Worm (Caenorhabditis elegans) whole organism, L4 larva: ENCODE data around the gene fipr-21.

Experiments
- F10B5.3 ChIP-seq: sonication (generic microtip); optimal IDR thresholded peaks from 2 replicates; lab custom pipeline; 2016; ENCODE audit warnings: mild to moderate bottlenecking, missing genetic modification characterization, missing compliant biosample characterization
- T20F7.1 ChIP-seq: fragments of 200-800 bp; sonication (Bioruptor generic); optimal IDR thresholded peaks from 2 replicates; lab custom pipeline; 2018; ENCODE audit warnings: mild to moderate bottlenecking, missing genetic modification characterization, missing compliant biosample characterization
- Y105C5A.15 ChIP-seq: fragments of 200-800 bp; sonication (Bioruptor generic); IDR thresholded peaks from 2 replicates; pipeline ENCODE4 v1.3.6; 2022; ENCODE audit warnings: missing genetic modification characterization, missing compliant biosample characterization
- Y48G9A.11 ChIP-seq: fragments of 200-800 bp; sonication (Bioruptor generic); IDR thresholded peaks from 2 replicates; pipeline ENCODE4 v1.3.6; 2022; ENCODE audit warnings: missing genetic modification reagents, missing genetic modification characterization, missing compliant biosample characterization
- Y75B8A.6 ChIP-seq: fragments of 200-800 bp; sonication (Bioruptor generic); IDR thresholded peaks from 2 replicates; pipeline ENCODE4 v1.3.6; 2022; ENCODE audit warnings: missing genetic modification reagents, missing genetic modification characterization, missing compliant biosample characterization
- ZK337.2 ChIP-seq: fragments of 200-800 bp; sonication (Bioruptor generic); IDR thresholded peaks from 2 replicates; pipeline ENCODE4 v1.3.6; 2022; ENCODE audit warnings: missing genetic modification reagents, missing genetic modification characterization, missing compliant biosample characterization
- ZK546.5 ChIP-seq, 2 experiments: sonication (generic microtip); optimal IDR thresholded peaks; 2 replicates each; lab custom pipeline; 2017; ENCODE audit warnings: missing biosample characterization in 2 of 2, missing genetic modification characterization in 2 of 2
- ceh-28 ChIP-seq: fragments of 150-350 bp; optimal IDR thresholded peaks from 2 replicates; lab custom pipeline; 2014; ENCODE audit warnings: missing biosample characterization, missing genetic modification reagents, missing genetic modification characterization
- ceh-44 ChIP-seq: fragments of 200-800 bp; sonication (Bioruptor generic); IDR thresholded peaks from 2 replicates; pipeline ENCODE4 v1.3.6; 2022; ENCODE audit warnings: missing genetic modification reagents, missing genetic modification characterization, missing compliant biosample characterization
- ceh-62 ChIP-seq: sonication (generic microtip); optimal IDR thresholded peaks from 2 replicates; lab custom pipeline; 2017; ENCODE audit warnings: missing biosample characterization, missing genetic modification characterization
- ces-1 ChIP-seq: fragments of 150-350 bp; sonication (generic microtip); optimal IDR thresholded peaks from 4 replicates; lab custom pipeline; 2014; ENCODE audit warnings: missing biosample characterization, missing genetic modification reagents, missing genetic modification characterization
- daf-16 ChIP-seq, 3 experiments: sonication (generic microtip); optimal IDR thresholded peaks; 2 replicates each; lab custom pipeline; 2016 to 2017; ENCODE audit warnings: missing genetic modification characterization in 3 of 3, missing genetic modification reagents in 3 of 3, mild to moderate bottlenecking in 2 of 3, missing compliant biosample characterization in 2 of 3, missing biosample characterization in 1 of 3, moderate library complexity in 1 of 3
- daf-19 ChIP-seq: fragments of 200-800 bp; sonication (Bioruptor generic); conservative IDR thresholded peaks from 2 replicates; pipeline ENCODE4 v1.3.6; 2022; ENCODE audit warnings: missing genetic modification characterization, missing compliant biosample characterization
- daf-8 ChIP-seq: fragments of 200-800 bp; sonication (Bioruptor generic); IDR thresholded peaks from 2 replicates; pipeline ENCODE4 v1.3.6; 2022; ENCODE audit warnings: missing genetic modification characterization, missing compliant biosample characterization
- dpl-1 ChIP-seq: fragments of 150-350 bp; optimal IDR thresholded peaks from 2 replicates; lab custom pipeline; 2014; ENCODE audit warnings: missing biosample characterization, missing genetic modification reagents, missing genetic modification characterization
- egl-27 ChIP-seq: sonication (generic microtip); optimal IDR thresholded peaks from 3 replicates; lab custom pipeline; 2017; ENCODE audit warnings: missing biosample characterization, missing genetic modification reagents, missing genetic modification characterization
- egl-43 ChIP-seq: fragments of 200-800 bp; sonication (Bioruptor generic); IDR thresholded peaks from 2 replicates; pipeline ENCODE4 v1.3.6; 2022; ENCODE audit warnings: missing genetic modification reagents, missing genetic modification characterization, missing compliant biosample characterization
- fkh-10 ChIP-seq: fragments of 150-350 bp; optimal IDR thresholded peaks from 2 replicates; lab custom pipeline; 2014; ENCODE audit warnings: missing biosample characterization, missing genetic modification reagents, missing genetic modification characterization
- hlh-11 ChIP-seq: fragments of 200-800 bp; sonication (Bioruptor generic); optimal IDR thresholded peaks from 2 replicates; lab custom pipeline; 2018; ENCODE audit warnings: mild to moderate bottlenecking, missing genetic modification characterization, missing compliant biosample characterization
- hlh-30 ChIP-seq: sonication (generic microtip); optimal IDR thresholded peaks from 2 replicates; lab custom pipeline; 2017; ENCODE audit warnings: antibody characterized with exemption, mild to moderate bottlenecking, missing genetic modification characterization, missing compliant biosample characterization; ENCODE audit not compliant: insufficient read depth
- lin-38 ChIP-seq: fragments of 200-800 bp; sonication (Bioruptor generic); IDR thresholded peaks from 2 replicates; pipeline ENCODE4 v1.3.6; 2022; ENCODE audit warnings: missing genetic modification reagents, missing genetic modification characterization, missing compliant biosample characterization
- lin-39 ChIP-seq: fragments of 150-350 bp; optimal IDR thresholded peaks from 2 replicates; lab custom pipeline; 2014; ENCODE audit warnings: missing biosample characterization, missing genetic modification reagents, missing genetic modification characterization
- lsy-2 ChIP-seq, 2 experiments: fragments of 150-350 bp in 1 of 2; sonication (generic microtip) in 1 of 2; optimal IDR thresholded peaks; 2 replicates each; lab custom pipeline; 2014 to 2017; ENCODE audit warnings: missing biosample characterization in 2 of 2, missing genetic modification characterization in 2 of 2
- mdl-1 ChIP-seq, 2 experiments: fragments of 150-350 bp in 1 of 2; sonication (generic microtip) in 1 of 2; optimal IDR thresholded peaks; 2 replicates each; lab custom pipeline; 2014 to 2017; ENCODE audit warnings: missing biosample characterization in 2 of 2, missing genetic modification characterization in 2 of 2
- mxl-2 ChIP-seq: fragments of 200-800 bp; sonication (Bioruptor generic); conservative IDR thresholded peaks from 2 replicates; pipeline ENCODE4 v1.3.6; 2022; ENCODE audit warnings: missing genetic modification reagents, missing genetic modification characterization, missing compliant biosample characterization
- mxl-3 ChIP-seq: fragments of 200-800 bp; sonication (Bioruptor generic); optimal IDR thresholded peaks from 2 replicates; lab custom pipeline; 2018; ENCODE audit warnings: mild to moderate bottlenecking, missing genetic modification characterization, missing compliant biosample characterization
- nhr-10 ChIP-seq: fragments of 150-350 bp; optimal IDR thresholded peaks from 2 replicates; lab custom pipeline; 2014; ENCODE audit warnings: missing biosample characterization, missing genetic modification characterization
- nhr-102 ChIP-seq: sonication (generic microtip); optimal IDR thresholded peaks from 2 replicates; lab custom pipeline; 2016; ENCODE audit warnings: mild to moderate bottlenecking, missing genetic modification characterization, moderate library complexity, missing compliant biosample characterization
- nhr-237 ChIP-seq: sonication (generic microtip); optimal IDR thresholded peaks from 2 replicates; lab custom pipeline; 2017; ENCODE audit warnings: missing biosample characterization, missing genetic modification characterization
- nhr-6 ChIP-seq: fragments of 150-350 bp; optimal IDR thresholded peaks from 2 replicates; lab custom pipeline; 2014; ENCODE audit warnings: missing biosample characterization, missing genetic modification characterization
- nhr-76 ChIP-seq: fragments of 150-350 bp; optimal IDR thresholded peaks from 2 replicates; lab custom pipeline; 2014; ENCODE audit warnings: missing biosample characterization, missing genetic modification characterization
- pha-4 ChIP-seq, 2 experiments: fragments of 150-350 bp in 1 of 2; fragments of 200-800 bp in 1 of 2; sonication (Bioruptor generic) in 1 of 2; IDR thresholded peaks in 1 of 2; optimal IDR thresholded peaks in 1 of 2; 2 replicates each; pipeline versions ENCODE4 v1.3.6 to Lab custom; 2014 to 2022; ENCODE audit warnings: missing genetic modification characterization in 2 of 2, missing genetic modification reagents in 2 of 2, missing biosample characterization in 1 of 2, missing compliant biosample characterization in 1 of 2
- php-3 ChIP-seq: fragments of 200-800 bp; sonication (Bioruptor generic); IDR thresholded peaks from 2 replicates; pipeline ENCODE4 v1.3.6; 2022; ENCODE audit warnings: missing genetic modification reagents, missing genetic modification characterization, missing compliant biosample characterization
- pqm-1 ChIP-seq: sonication (generic microtip); optimal IDR thresholded peaks from 2 replicates; lab custom pipeline; 2017; ENCODE audit warnings: missing biosample characterization, missing genetic modification characterization
- saeg-2 ChIP-seq: fragments of 200-800 bp; sonication (Bioruptor generic); IDR thresholded peaks from 2 replicates; pipeline ENCODE4 v1.3.6; 2022; ENCODE audit warnings: missing genetic modification reagents, missing genetic modification characterization, missing compliant biosample characterization
- skn-1 ChIP-seq: fragments of 150-350 bp; optimal IDR thresholded peaks from 2 replicates; lab custom pipeline; 2014; ENCODE audit warnings: missing biosample characterization, missing genetic modification characterization
- snpc-1.2 ChIP-seq: fragments of 200-800 bp; sonication (Bioruptor generic); IDR thresholded peaks from 2 replicates; pipeline ENCODE4 v1.3.6; 2022; ENCODE audit warnings: missing genetic modification reagents, missing genetic modification characterization, missing compliant biosample characterization
- snpc-4 ChIP-seq: fragments of 150-350 bp; optimal IDR thresholded peaks from 2 replicates; lab custom pipeline; 2014; ENCODE audit warnings: missing biosample characterization, missing genetic modification characterization
- spr-1 ChIP-seq: sonication (generic microtip); optimal IDR thresholded peaks from 2 replicates; lab custom pipeline; 2016; ENCODE audit warnings: mild to moderate bottlenecking, missing genetic modification characterization, missing compliant biosample characterization
- tra-1 ChIP-seq: fragments of 200-800 bp; sonication (Bioruptor generic); IDR thresholded peaks from 2 replicates; pipeline ENCODE4 v1.3.6; 2022; ENCODE audit warnings: missing genetic modification reagents, missing genetic modification characterization, missing compliant biosample characterization
- zag-1 ChIP-seq: fragments of 150-350 bp; optimal IDR thresholded peaks from 2 replicates; lab custom pipeline; 2014; ENCODE audit warnings: missing biosample characterization, missing genetic modification characterization
- zfp-2 ChIP-seq: sonication (generic microtip); optimal IDR thresholded peaks from 2 replicates; lab custom pipeline; 2016; ENCODE audit warnings: mild to moderate bottlenecking, missing genetic modification characterization, missing compliant biosample characterization
- zfp-3 ChIP-seq: fragments of 200-800 bp; sonication (Bioruptor generic); conservative IDR thresholded peaks from 2 replicates; pipeline ENCODE4 v1.3.6; 2022; ENCODE audit warnings: missing genetic modification reagents, missing genetic modification characterization, missing compliant biosample characterization
- zip-2 ChIP-seq: fragments of 150-350 bp; optimal IDR thresholded peaks from 2 replicates; lab custom pipeline; 2014; ENCODE audit warnings: missing biosample characterization, missing genetic modification characterization
- ztf-11 ChIP-seq: fragments of 150-350 bp; optimal IDR thresholded peaks from 2 replicates; lab custom pipeline; 2014; ENCODE audit warnings: missing biosample characterization, missing genetic modification characterization

The fipr-21 gene

DNA sequence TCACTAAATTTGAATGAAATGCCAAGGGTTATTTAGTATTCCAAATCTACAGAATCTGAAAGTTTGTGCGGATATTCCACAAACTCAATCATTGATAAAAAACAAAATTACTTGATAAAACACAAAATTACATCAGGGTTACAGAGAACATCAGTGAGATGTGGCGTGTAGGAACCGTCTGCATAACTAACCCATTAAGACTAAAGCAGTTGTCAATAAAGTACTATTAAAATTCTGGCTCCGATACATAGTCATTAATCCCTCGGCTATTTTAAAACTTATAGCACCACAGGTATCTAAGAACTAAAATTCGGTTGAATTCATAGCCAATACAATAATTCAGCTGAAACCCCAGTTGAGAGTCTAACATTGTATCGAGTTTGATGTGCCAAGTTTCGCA, 34.4 kb downstream of the fipr-21 start (continued):
- TF ChIP-seq Y75B8A.6, result no peak
- TF ChIP-seq ceh-44, result no peak
- no peak for TF ChIP-seq nhr-76
- TF ChIP-seq mxl-3, result no peak
- TF ChIP-seq T20F7.1 (GFP tag; lab: Kevin White, UChicago), result peak; percentile 55
- TF ChIP-seq skn-1 (tag; lab: Kevin White, UChicago), result no peak
- no peak for TF ChIP-seq ztf-11 (tag; lab: Kevin White, UChicago)
- TF ChIP-seq lsy-2 (tag; optimal IDR thresholded peaks at IDR 0.05; lab: Kevin White, UChicago), result no peak
- no peak for TF ChIP-seq zip-2
- no peak for TF ChIP-seq nhr-102
- no peak for TF ChIP-seq mxl-2 (GFP tag; lab: Robert Waterston, UW)
- TF ChIP-seq daf-16 (GFP tag; optimal IDR thresholded peaks at IDR 0.05; lab: Kevin White, UChicago), result no peak
- TF ChIP-seq daf-16 (tag; optimal IDR thresholded peaks at IDR 0.05; lab: Kevin White, UChicago), result peak; percentile 19
- no peak for TF ChIP-seq F10B5.3 (tag; lab: Kevin White, UChicago)
- TF ChIP-seq snpc-4 (tag; lab: Kevin White, UChicago), result no peak
- no peak for TF ChIP-seq lin-39
- no peak for TF ChIP-seq Y105C5A.15 (GFP tag; lab: Robert Waterston, UW)
- TF ChIP-seq dpl-1, result no peak
- TF ChIP-seq ZK546.5 (tag; optimal IDR thresholded peaks at IDR 0.05; lab: Kevin White, UChicago), result no peak
- no peak for TF ChIP-seq egl-43 (GFP tag; lab: Robert Waterston, UW)
- no peak for TF ChIP-seq saeg-2 (GFP tag; lab: Robert Waterston, UW)
- no peak for TF ChIP-seq daf-19
- no peak for TF ChIP-seq Y48G9A.11 (GFP tag; lab: Robert Waterston, UW)
- TF ChIP-seq lin-38 (GFP tag; lab: Robert Waterston, UW), result peak; percentile 40; the same call in 1 of the 2 replicates
- no peak for TF ChIP-seq zfp-2 (tag; lab: Kevin White, UChicago)
- TF ChIP-seq fkh-10 (GFP tag; lab: Kevin White, UChicago), result no peak
- peak; percentile 49; the same call in 1 of the 2 replicates for TF ChIP-seq tra-1 (GFP tag; lab: Robert Waterston, UW)
- TF ChIP-seq nhr-10 (tag; lab: Kevin White, UChicago), result no peak
- TF ChIP-seq nhr-237 (tag; lab: Kevin White, UChicago), result no peak
- peak; percentile 31; the same call in 1 of the 2 replicates for TF ChIP-seq pha-4 (GFP tag; IDR thresholded peaks at IDR 0.05; lab: Robert Waterston, UW)
- no peak for TF ChIP-seq pha-4 (tag; optimal IDR thresholded peaks at IDR 0.05; lab: Kevin White, UChicago)
- peak; percentile 20 for TF ChIP-seq hlh-11 (tag; lab: Kevin White, UChicago)
- TF ChIP-seq php-3 (GFP tag; lab: Robert Waterston, UW), result peak; percentile 59; the same call in 1 of the 2 replicates
- no peak for TF ChIP-seq ceh-62
- TF ChIP-seq daf-8 (GFP tag; lab: Robert Waterston, UW), result no peak
- TF ChIP-seq egl-27 (tag; lab: Kevin White, UChicago), result no peak
- no peak for TF ChIP-seq pqm-1 (tag; lab: Kevin White, UChicago)
- no peak for TF ChIP-seq mdl-1 (tag; optimal IDR thresholded peaks at IDR 0.05; lab: Kevin White, UChicago)
- no peak for TF ChIP-seq ces-1 (GFP tag; lab: Kevin White, UChicago)
- no peak for TF ChIP-seq ceh-28 (tag; lab: Kevin White, UChicago)
- TF ChIP-seq spr-1 (tag; lab: Kevin White, UChicago), result no peak
- TF ChIP-seq ZK337.2 (GFP tag; lab: Robert Waterston, UW), result no peak
- no peak for TF ChIP-seq snpc-1.2 (GFP tag; lab: Robert Waterston, UW)
- no peak for TF ChIP-seq zag-1 (tag; lab: Kevin White, UChicago)
- no peak for TF ChIP-seq hlh-30 (tag; lab: Kevin White, UChicago)
- no peak for TF ChIP-seq nhr-6 (tag; lab: Kevin White, UChicago)
- TF ChIP-seq zfp-3 (GFP tag; lab: Robert Waterston, UW), result peak; percentile 79; the same call in 1 of the 2 replicates
